Worm (Caenorhabditis elegans) whole organism, late embryonic: Measurements from ENCODE around the gene srh-201.

Experiments used
- hlh-30 ChIP-seq: sonication (generic microtip); optimal IDR thresholded peaks from 2 replicates; lab custom pipeline; 2017; ENCODE audit warnings: antibody characterized with exemption, missing genetic modification characterization, missing compliant biosample characterization; ENCODE audit not compliant: insufficient read depth
- lim-6 ChIP-seq: sonication (generic microtip); optimal IDR thresholded peaks from 2 replicates; lab custom pipeline; 2016; ENCODE audit warnings: missing genetic modification characterization, missing compliant biosample characterization

DNA sequence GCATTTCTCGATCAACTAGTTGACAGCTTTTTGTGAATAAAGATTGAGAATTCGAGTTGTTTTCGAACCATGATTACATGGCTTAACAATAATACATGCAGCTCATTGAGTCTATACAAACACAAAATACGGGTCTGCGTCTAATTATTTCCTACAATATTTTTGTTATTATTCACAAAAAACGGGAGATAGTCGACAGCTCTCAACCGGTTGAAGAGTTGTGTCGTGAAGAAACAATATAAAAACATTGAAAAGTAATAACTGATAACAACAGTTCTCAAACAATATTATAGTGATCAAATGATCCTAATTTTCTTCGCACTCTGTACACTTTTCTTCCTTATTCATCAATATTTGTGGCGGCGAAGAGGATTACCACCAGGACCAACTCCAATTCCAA, 27.4 kb upstream of the srh-201 start, which contains the start of gene cyp-33B1:
- TF ChIP-seq hlh-30 (no peak), lim-6 (tag; lab: Kevin White, UChicago) (no peak)
